Fruit fly (Drosophila melanogaster) whole organism, wandering third instar larva: ENCODE results near the gene Ir94g.

ENCODE experiments used
- Abd-B ChIP-seq: fragments of >200 bp; optimal IDR thresholded peaks from 2 replicates; lab custom pipeline; 2017; ENCODE audit warnings: missing biosample characterization, missing genetic modification characterization
- Dif ChIP-seq: fragments of 200-275, 200-300 bp; sonication (Bioruptor generic); optimal IDR thresholded peaks from 2 replicates; lab custom pipeline; 2018; ENCODE audit warnings: missing biosample characterization, missing genetic modification characterization; ENCODE audit not compliant: partially characterized antibody
- HLH106 ChIP-seq: fragments of 200-800 bp; optimal IDR thresholded peaks from 3 replicates; lab custom pipeline; 2019; ENCODE audit warnings: missing biosample characterization, mild to moderate bottlenecking, missing genetic modification characterization, moderate library complexity
- Jra ChIP-seq: sonication (Bioruptor generic); optimal IDR thresholded peaks from 2 replicates; lab custom pipeline; 2016; ENCODE audit warnings: missing biosample characterization, missing genetic modification characterization
- Myc ChIP-seq: fragments of >200 bp; optimal IDR thresholded peaks from 2 replicates; lab custom pipeline; 2017
- N ChIP-seq: fragments of >200 bp; optimal IDR thresholded peaks from 2 replicates; lab custom pipeline; 2018; ENCODE audit warnings: missing biosample characterization, missing external identifiers, missing genetic modification characterization
- br ChIP-seq: fragments of 200-800 bp; sonication (Bioruptor generic); optimal IDR thresholded peaks from 2 replicates; lab custom pipeline; 2016; ENCODE audit warnings: missing biosample characterization, missing genetic modification characterization
- dl ChIP-seq, 2 experiments: fragments of 175-275, 200-275 bp in 1 of 2; fragments of 200-275 bp in 1 of 2; sonication (Bioruptor generic); optimal IDR thresholded peaks; lab custom pipeline; 2018; ENCODE audit warnings: mild to moderate bottlenecking in 2 of 2, missing biosample characterization in 2 of 2, missing genetic modification characterization in 2 of 2, moderate library complexity in 2 of 2; ENCODE audit not compliant: partially characterized antibody in 2 of 2, insufficient read depth in 1 of 2
- dsf ChIP-seq: sonication (Bioruptor generic); optimal IDR thresholded peaks from 2 replicates; lab custom pipeline; 2016; ENCODE audit warnings: missing biosample characterization, missing genetic modification characterization, borderline replicate concordance
- ey ChIP-seq: fragments of 200-800 bp; sonication (Bioruptor generic); optimal IDR thresholded peaks from 2 replicates; lab custom pipeline; 2016; ENCODE audit warnings: missing biosample characterization, missing genetic modification characterization
- h ChIP-seq: fragments of 200-800 bp; sonication (Bioruptor generic); optimal IDR thresholded peaks from 3 replicates; lab custom pipeline; 2016; ENCODE audit warnings: missing biosample characterization, mild to moderate bottlenecking, missing genetic modification characterization
- psq ChIP-seq: fragments of 200-800 bp; sonication (Bioruptor generic); optimal IDR thresholded peaks from 3 replicates; lab custom pipeline; 2017; ENCODE audit warnings: missing biosample characterization, mild to moderate bottlenecking, missing genetic modification characterization, moderate library complexity

- no peak for TF ChIP-seq psq (GFP tag; lab: Kevin White, UChicago)
- TF ChIP-seq h, result no peak
- TF ChIP-seq ey, result no peak
- TF ChIP-seq Jra (GFP tag; lab: Kevin White, UChicago), result no peak
- TF ChIP-seq br (GFP tag; lab: Kevin White, UChicago), result no peak
- TF ChIP-seq Myc (lab: Kevin White, UChicago), result no peak
- TF ChIP-seq N (GFP tag; lab: Kevin White, UChicago), result no peak
- TF ChIP-seq Dif (GFP tag; lab: Kevin White, UChicago), result no peak
- TF ChIP-seq dsf (GFP tag; lab: Kevin White, UChicago), result no peak
- no peak for TF ChIP-seq dl (GFP tag; optimal IDR thresholded peaks at IDR 0.05; lab: Kevin White, UChicago; ENCODE audit: insufficient read depth in 1 of 2, partially characterized antibody in 2 of 2)
- no peak for TF ChIP-seq Abd-B (GFP tag; lab: Kevin White, UChicago)
- TF ChIP-seq HLH106 (tag; lab: Kevin White, UChicago), result no peak
Observed at dm6 chr3R:23476085-23476484, 7.6 kb upstream of the Ir94g start.
